Fruit fly (Drosophila melanogaster): ENCODE measurements around the gene Ubr3.

Ubr3 gene

DNA sequence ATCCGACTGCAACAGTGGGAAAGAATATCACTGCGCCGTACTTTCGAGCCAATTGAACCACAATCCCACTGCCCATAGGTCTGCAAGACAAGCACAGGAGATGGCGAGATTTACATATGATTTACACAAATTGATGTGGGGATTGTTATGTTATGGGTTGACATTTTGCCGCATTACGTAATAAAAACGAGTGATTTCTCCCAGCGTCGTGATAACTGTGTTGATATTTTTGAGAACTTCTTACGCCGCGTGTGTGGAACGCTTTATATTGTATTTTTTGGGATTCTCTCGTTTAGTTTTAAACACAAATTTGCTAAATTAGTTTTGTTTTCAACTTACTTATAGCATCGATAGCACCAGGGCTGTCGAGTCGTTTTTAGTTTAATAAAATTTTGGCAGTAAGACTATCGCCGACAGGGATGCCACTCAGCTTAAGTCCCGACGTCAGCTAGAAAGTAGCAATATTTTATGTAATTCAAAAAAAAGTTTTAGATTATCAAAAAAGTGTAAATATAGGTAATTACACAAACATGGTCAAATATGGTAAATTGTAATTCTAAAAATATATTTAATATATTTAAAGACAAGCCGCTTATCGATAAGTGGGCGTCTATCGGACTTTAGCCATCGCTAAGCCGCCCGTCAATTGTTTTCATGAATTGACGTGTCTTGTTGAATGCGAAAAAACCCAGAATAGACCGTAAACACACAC is 42.1 kb upstream of the Ubr3 start, which contains the start of the genes CG45089, ND-MNLL and p115 (continued):
- TF ChIP-seq cg (GFP tag; optimal IDR thresholded peaks at IDR 0.05): no peak
- no peak for TF ChIP-seq sima (GFP tag; optimal IDR thresholded peaks at IDR 0.05)
- no peak; the same call in 2 of the 3 replicates for TF ChIP-seq Opbp (GFP tag; IDR thresholded peaks at IDR 0.05; ENCODE audit: partially characterized antibody)
- TF ChIP-seq knrl (GFP tag; IDR thresholded peaks at IDR 0.05; ENCODE audit: partially characterized antibody): peak; percentile 69
- TF ChIP-seq CG12236 (GFP tag; optimal IDR thresholded peaks at IDR 0.05): no peak
- TF ChIP-seq CG31224 (GFP tag; IDR thresholded peaks at IDR 0.05): no peak
- TF ChIP-seq Ravus (GFP tag; IDR thresholded peaks at IDR 0.05): no peak; the same call in 1 of the 2 replicates
- no peak for TF ChIP-seq Hand (GFP tag; optimal IDR thresholded peaks at IDR 0.05)
- TF ChIP-seq CG6765 (GFP tag; optimal IDR thresholded peaks at IDR 0.05): peak; percentile 30
- no peak for TF ChIP-seq mld (GFP tag; IDR thresholded peaks at IDR 0.05; ENCODE audit: partially characterized antibody)
- TF ChIP-seq CG2199 (GFP tag; IDR thresholded peaks at IDR 0.05): no peak
- TF ChIP-seq Camta (GFP tag; optimal IDR thresholded peaks at IDR 0.05): no peak
- TF ChIP-seq pnt (GFP tag; optimal IDR thresholded peaks at IDR 0.05): no peak
- no peak for TF ChIP-seq CG42726 (GFP tag; IDR thresholded peaks at IDR 0.05; ENCODE audit: partially characterized antibody)
- no peak for TF ChIP-seq btn (GFP tag; optimal IDR thresholded peaks at IDR 0.05)
- no peak for TF ChIP-seq Hr78 (GFP tag; optimal IDR thresholded peaks at IDR 0.05)
- no peak for TF ChIP-seq CG6791 (GFP tag; IDR thresholded peaks at IDR 0.05; ENCODE audit: partially characterized antibody)
- TF ChIP-seq Awh (GFP tag; IDR thresholded peaks at IDR 0.05): peak; percentile 37; the same call in 1 of the 2 replicates
- peak; percentile 56; the same call in 1 of the 3 replicates for TF ChIP-seq CG34422 (GFP tag; IDR thresholded peaks at IDR 0.05)
- TF ChIP-seq wdn (GFP tag; IDR thresholded peaks at IDR 0.05): 0 out of 2 replicates have a peak, but pooled peaks have one; percentile 40
- peak; percentile 53 for TF ChIP-seq zen (tag; optimal IDR thresholded peaks at IDR 0.05)
- TF ChIP-seq Meics (GFP tag; optimal IDR thresholded peaks at IDR 0.05): peak; percentile 33
- TF ChIP-seq dpn (GFP tag; optimal IDR thresholded peaks at IDR 0.05): peak; percentile 11 to 68
- no peak for TF ChIP-seq Lim3 (GFP tag; IDR thresholded peaks at IDR 0.05)
- peak; percentile 29 for TF ChIP-seq CG33557 (GFP tag; optimal IDR thresholded peaks at IDR 0.05)
- TF ChIP-seq esg (GFP tag; conservative IDR thresholded peaks at IDR 0.05): no peak; the same call in 1 of the 2 replicates
- peak; percentile 17 for TF ChIP-seq CG18619 (GFP tag; optimal IDR thresholded peaks at IDR 0.05)
- no peak for TF ChIP-seq HLHmδ (GFP tag; optimal IDR thresholded peaks at IDR 0.05)
- TF ChIP-seq lola (GFP tag; optimal IDR thresholded peaks at IDR 0.05): peak in 1 of 3 experiments; percentile 58
- no peak for TF ChIP-seq Taf1 (GFP tag; IDR thresholded peaks at IDR 0.05)
- peak; percentile 20 for TF ChIP-seq gro (GFP tag; optimal IDR thresholded peaks at IDR 0.05)
- TF ChIP-seq sug (tag; optimal IDR thresholded peaks at IDR 0.05): peak; percentile 65
- peak; percentile 4 for TF ChIP-seq Dad (GFP tag; optimal IDR thresholded peaks at IDR 0.05)
- no peak for TF ChIP-seq tx (GFP tag; optimal IDR thresholded peaks at IDR 0.05)
- peak; percentile 36 for TF ChIP-seq CG4820 (GFP tag; optimal IDR thresholded peaks at IDR 0.05)
- peak; percentile 30; the same call in 1 of the 2 replicates for TF ChIP-seq HLH3B (GFP tag; IDR thresholded peaks at IDR 0.05)
- TF ChIP-seq CG7839 (tag; optimal IDR thresholded peaks at IDR 0.05): peak; percentile 57
- TF ChIP-seq CG1602 (GFP tag; optimal IDR thresholded peaks at IDR 0.05): peak; percentile 33
- no peak for TF ChIP-seq CG12219 (GFP tag; optimal IDR thresholded peaks at IDR 0.05)
- peak in 1 of 2 experiments; percentile 31 for TF ChIP-seq chif (GFP tag; optimal IDR thresholded peaks at IDR 0.05)
- peak; percentile 66 for TF ChIP-seq CG17359 (tag; optimal IDR thresholded peaks at IDR 0.05)
- TF ChIP-seq CG10979 (tag; optimal IDR thresholded peaks at IDR 0.05): peak; percentile 50
- TF ChIP-seq Trl (optimal IDR thresholded peaks at IDR 0.05): no peak
- peak; percentile 20 for TF ChIP-seq Trl (GFP tag; optimal IDR thresholded peaks at IDR 0.05)
- no peak for TF ChIP-seq kah (GFP tag; optimal IDR thresholded peaks at IDR 0.05)
- peak; percentile 45 for TF ChIP-seq Blimp-1 (GFP tag; optimal IDR thresholded peaks at IDR 0.05)
- TF ChIP-seq Adf1 (GFP tag; IDR thresholded peaks at IDR 0.05): peak; percentile 23; the same call in 1 of the 2 replicates
- no peak for TF ChIP-seq CG1233 (GFP tag; optimal IDR thresholded peaks at IDR 0.05)

All from whole organism, embryonic.